Fruit fly (Drosophila melanogaster): ENCODE results near the gene CG13096.

- no peak for TF ChIP-seq pan (optimal IDR thresholded peaks at IDR 0.05)
- no peak for TF ChIP-seq usp (GFP tag; optimal IDR thresholded peaks at IDR 0.05)
These were observed 23.0 kb upstream of the CG13096 start for dm6 chr2L:8534515-8535295.

Data from whole organism.